Fruit fly (Drosophila melanogaster) whole organism, embryonic: ENCODE data around the gene CG3587.

Experiments used
- BEAF-32 ChIP-seq: fragments of 200-800 bp; sonication (Bioruptor generic); optimal IDR thresholded peaks from 3 replicates; lab custom pipeline; 2017; ENCODE audit warnings: missing biosample characterization, missing genetic modification characterization, mild to moderate bottlenecking, moderate library complexity, missing genetic modification reagents
- CG10274 ChIP-seq: fragments of 200-800 bp; sonication (Bioruptor generic); optimal IDR thresholded peaks from 3 replicates; lab custom pipeline; 2017; ENCODE audit warnings: missing biosample characterization, mild to moderate bottlenecking, missing genetic modification characterization
- CG10366 ChIP-seq: fragments of 200-800 bp; sonication (Bioruptor generic); IDR thresholded peaks from 2 replicates; pipeline ENCODE4 v1.3.6; 2022; ENCODE audit warnings: missing biosample characterization, missing genetic modification characterization
- CG10543 ChIP-seq: fragments of 200-800 bp; sonication (Bioruptor generic); optimal IDR thresholded peaks from 3 replicates; lab custom pipeline; 2017; ENCODE audit warnings: missing biosample characterization, mild to moderate bottlenecking, missing genetic modification characterization, moderate library complexity
- CG10979 ChIP-seq: fragments of 200-800 bp; sonication (Bioruptor generic); optimal IDR thresholded peaks from 2 replicates; lab custom pipeline; 2018; ENCODE audit warnings: missing biosample characterization, mild to moderate bottlenecking, missing genetic modification characterization, moderate library complexity
- CG13287 ChIP-seq: fragments of 200-800 bp; sonication (Bioruptor generic); IDR thresholded peaks from 2 replicates; pipeline ENCODE4 v1.3.6; 2022; ENCODE audit warnings: missing biosample characterization, missing genetic modification characterization; ENCODE audit not compliant: partially characterized antibody
- CG15514 ChIP-seq: fragments of 200-800 bp; sonication (Bioruptor generic); optimal IDR thresholded peaks from 3 replicates; lab custom pipeline; 2017; ENCODE audit warnings: missing biosample characterization, missing genetic modification characterization, mild to moderate bottlenecking, moderate library complexity, missing genetic modification reagents
- CG17186 ChIP-seq: fragments of 200-800 bp; sonication (Bioruptor generic); optimal IDR thresholded peaks from 3 replicates; lab custom pipeline; 2017; ENCODE audit warnings: missing biosample characterization, missing genetic modification reagents, missing genetic modification characterization
- CG17829 ChIP-seq: fragments of 200-800 bp; optimal IDR thresholded peaks from 2 replicates; lab custom pipeline; 2019; ENCODE audit warnings: missing biosample characterization, mild to moderate bottlenecking, missing genetic modification characterization, moderate library complexity
- CG33213 ChIP-seq: fragments of 200-800 bp; sonication (Bioruptor generic); optimal IDR thresholded peaks from 3 replicates; lab custom pipeline; 2016; ENCODE audit warnings: missing biosample characterization, missing genetic modification characterization
- CG3407 ChIP-seq: fragments of 200-800 bp; sonication (Bioruptor generic); optimal IDR thresholded peaks from 2 replicates; lab custom pipeline; 2018; ENCODE audit warnings: missing biosample characterization, mild to moderate bottlenecking, missing genetic modification characterization
- CG34376 ChIP-seq: fragments of 200-800 bp; sonication (Bioruptor generic); optimal IDR thresholded peaks from 2 replicates; lab custom pipeline; 2018; ENCODE audit warnings: missing biosample characterization, mild to moderate bottlenecking, missing genetic modification characterization
- CG4360 ChIP-seq: fragments of 200-800 bp; sonication (Bioruptor generic); IDR thresholded peaks from 2 replicates; pipeline ENCODE4 v1.3.6; 2022; ENCODE audit warnings: missing biosample characterization, missing genetic modification characterization
- CG9797 ChIP-seq: fragments of 200-800 bp; sonication (Bioruptor generic); optimal IDR thresholded peaks from 3 replicates; lab custom pipeline; 2018; ENCODE audit warnings: missing biosample characterization, mild to moderate bottlenecking, missing genetic modification characterization
- CHES-1-like ChIP-seq: fragments of 200-800 bp; sonication (Bioruptor generic); optimal IDR thresholded peaks from 2 replicates; lab custom pipeline; 2016; ENCODE audit warnings: missing biosample characterization, missing genetic modification characterization
- CTCF ChIP-seq: fragments of 200-800 bp; sonication (Bioruptor generic); optimal IDR thresholded peaks from 2 replicates; lab custom pipeline; 2017; ENCODE audit warnings: missing biosample characterization, mild to moderate bottlenecking, missing genetic modification characterization, moderate library complexity
- ERR ChIP-seq: fragments of 200-800 bp; sonication (Bioruptor generic); optimal IDR thresholded peaks from 2 replicates; lab custom pipeline; 2016; ENCODE audit warnings: missing biosample characterization, missing genetic modification characterization
- HLH4C ChIP-seq: fragments of 200-800 bp; sonication (Bioruptor generic); IDR thresholded peaks from 3 replicates; pipeline ENCODE4 v1.3.6; 2022; ENCODE audit warnings: missing biosample characterization, missing genetic modification characterization; ENCODE audit not compliant: partially characterized antibody
- HmgD ChIP-seq: fragments of 200-800 bp; sonication (Bioruptor generic); optimal IDR thresholded peaks from 3 replicates; lab custom pipeline; 2016; ENCODE audit warnings: missing biosample characterization, missing genetic modification characterization
- MBD-R2 ChIP-seq: fragments of 200-800 bp; sonication (Bioruptor generic); IDR thresholded peaks from 2 replicates; pipeline ENCODE4 v1.3.6; 2022; ENCODE audit warnings: missing biosample characterization, missing genetic modification characterization
- Myb ChIP-seq: fragments of 200-800 bp; sonication (Bioruptor generic); optimal IDR thresholded peaks from 2 replicates; lab custom pipeline; 2016; ENCODE audit warnings: missing biosample characterization, missing genetic modification characterization
- NFAT ChIP-seq: fragments of 200-800 bp; sonication (Bioruptor generic); IDR thresholded peaks from 2 replicates; pipeline ENCODE4 v1.3.6; 2022; ENCODE audit warnings: missing biosample characterization, missing genetic modification characterization
- Neu2 ChIP-seq: fragments of 200-800 bp; sonication (Bioruptor generic); optimal IDR thresholded peaks from 3 replicates; lab custom pipeline; 2016; ENCODE audit warnings: missing biosample characterization, missing genetic modification characterization, borderline replicate concordance
- Opbp ChIP-seq: fragments of 200-800 bp; sonication (Bioruptor generic); IDR thresholded peaks from 3 replicates; pipeline ENCODE4 v1.3.6; 2022; ENCODE audit warnings: missing biosample characterization, missing genetic modification characterization; ENCODE audit not compliant: partially characterized antibody
- Rfx ChIP-seq: fragments of 200-800 bp; sonication (Bioruptor generic); IDR thresholded peaks from 2 replicates; pipeline ENCODE4 v1.3.6; 2022; ENCODE audit warnings: missing biosample characterization, missing genetic modification characterization
- Sry-δ ChIP-seq: fragments of 200-800 bp; sonication (Bioruptor generic); optimal IDR thresholded peaks from 2 replicates; lab custom pipeline; 2016; ENCODE audit warnings: missing biosample characterization, missing genetic modification characterization
- ato ChIP-seq: fragments of 200-800 bp; sonication (Bioruptor generic); IDR thresholded peaks from 2 replicates; pipeline ENCODE4 v1.3.6; 2022; ENCODE audit warnings: missing biosample characterization, missing genetic modification characterization; ENCODE audit not compliant: partially characterized antibody
- bbx ChIP-seq: fragments of 200-800 bp; sonication (Bioruptor generic); IDR thresholded peaks from 2 replicates; pipeline ENCODE4 v1.3.6; 2022; ENCODE audit warnings: missing biosample characterization, missing genetic modification characterization; ENCODE audit not compliant: partially characterized antibody
- cg ChIP-seq: fragments of 200-800 bp; sonication (Bioruptor generic); optimal IDR thresholded peaks from 3 replicates; lab custom pipeline; 2019; ENCODE audit warnings: missing biosample characterization, mild to moderate bottlenecking, missing genetic modification characterization, moderate library complexity
- ci ChIP-seq: fragments of 200-800 bp; sonication (Bioruptor generic); IDR thresholded peaks from 3 replicates; pipeline ENCODE4 v1.3.6; 2022; ENCODE audit warnings: missing biosample characterization, missing genetic modification characterization
- crp ChIP-seq, 2 experiments: fragments of 200-800 bp; sonication (Bioruptor generic); optimal IDR thresholded peaks; 2 replicates in 1 of 2; 3 replicates in 1 of 2; lab custom pipeline; 2017; ENCODE audit warnings: missing biosample characterization in 2 of 2, missing genetic modification characterization in 2 of 2, mild to moderate bottlenecking in 1 of 2, moderate library complexity in 1 of 2
- dm ChIP-seq: fragments of 200-800 bp; sonication (Bioruptor generic); optimal IDR thresholded peaks from 3 replicates; lab custom pipeline; 2016; ENCODE audit warnings: missing biosample characterization, missing genetic modification characterization
- fru ChIP-seq: fragments of >200 bp; optimal IDR thresholded peaks from 2 replicates; lab custom pipeline; 2017
- gfzf ChIP-seq: fragments of 200-800 bp; sonication (Bioruptor generic); optimal IDR thresholded peaks from 2 replicates; lab custom pipeline; 2016; ENCODE audit warnings: missing biosample characterization, mild to moderate bottlenecking, missing genetic modification characterization, moderate library complexity
- insv ChIP-seq, 2 experiments: fragments of 200-800 bp; sonication (Bioruptor generic); optimal IDR thresholded peaks; 3 replicates each; lab custom pipeline; 2016 to 2018; ENCODE audit warnings: missing biosample characterization in 2 of 2, missing genetic modification characterization in 2 of 2
- kah ChIP-seq: fragments of 200-800 bp; sonication (Bioruptor generic); optimal IDR thresholded peaks from 2 replicates; lab custom pipeline; 2018; ENCODE audit warnings: missing biosample characterization, mild to moderate bottlenecking, missing genetic modification characterization
- lilli ChIP-seq: fragments of 200-800 bp; sonication (Bioruptor generic); optimal IDR thresholded peaks from 3 replicates; lab custom pipeline; 2016; ENCODE audit warnings: missing biosample characterization, missing genetic modification characterization
- lola ChIP-seq, 3 experiments: fragments of >200 bp in 2 of 3; fragments of 200-800 bp in 1 of 3; sonication (Bioruptor generic) in 1 of 3; optimal IDR thresholded peaks; 2 replicates each; lab custom pipeline; 2017 to 2019; ENCODE audit warnings: missing biosample characterization in 3 of 3, missing genetic modification characterization in 3 of 3, mild to moderate bottlenecking in 1 of 3, moderate library complexity in 1 of 3
- mld ChIP-seq: fragments of 200-800 bp; sonication (Bioruptor generic); IDR thresholded peaks from 3 replicates; pipeline ENCODE4 v1.3.6; 2022; ENCODE audit warnings: missing biosample characterization, missing genetic modification characterization; ENCODE audit not compliant: partially characterized antibody
- oc ChIP-seq: fragments of 200-800 bp; sonication (Bioruptor generic); optimal IDR thresholded peaks from 2 replicates; lab custom pipeline; 2018; ENCODE audit warnings: missing biosample characterization, mild to moderate bottlenecking, missing genetic modification characterization, moderate library complexity
- pita ChIP-seq: fragments of 200-800 bp; sonication (Bioruptor generic); optimal IDR thresholded peaks from 2 replicates; lab custom pipeline; 2017; ENCODE audit warnings: missing biosample characterization, mild to moderate bottlenecking, missing genetic modification characterization
- pum ChIP-seq: fragments of 200-800 bp; sonication (Bioruptor generic); optimal IDR thresholded peaks from 2 replicates; lab custom pipeline; 2016; ENCODE audit warnings: missing biosample characterization, missing genetic modification characterization
- pzg ChIP-seq: fragments of 200-800 bp; sonication (Bioruptor generic); optimal IDR thresholded peaks from 3 replicates; lab custom pipeline; 2018; ENCODE audit warnings: missing biosample characterization, mild to moderate bottlenecking, missing genetic modification characterization, moderate library complexity
- sens ChIP-seq: fragments of 200-800 bp; sonication (Bioruptor generic); peaks from one replicate; lab custom pipeline; 2016; ENCODE audit warnings: missing biosample characterization, missing genetic modification characterization
- ssp ChIP-seq: fragments of 200-800 bp; sonication (Bioruptor generic); IDR thresholded peaks from 2 replicates; pipeline ENCODE4 v1.3.6; 2022; ENCODE audit warnings: missing biosample characterization, missing genetic modification characterization
- toy ChIP-seq: fragments of 200-800 bp; sonication (Bioruptor generic); IDR thresholded peaks from 2 replicates; pipeline ENCODE4 v1.3.6; 2022; ENCODE audit warnings: missing biosample characterization, missing genetic modification characterization
- unc-4 ChIP-seq: fragments of 200-800 bp; sonication (Bioruptor generic); IDR thresholded peaks from 2 replicates; pipeline ENCODE4 v1.3.6; 2022; ENCODE audit warnings: missing biosample characterization, missing genetic modification characterization; ENCODE audit not compliant: partially characterized antibody
- vvl ChIP-seq: fragments of 200-800 bp; sonication (Bioruptor generic); IDR thresholded peaks from 2 replicates; pipeline ENCODE4 v1.3.6; 2022; ENCODE audit warnings: missing biosample characterization, missing genetic modification characterization

CG3587 gene

dm6 chrX:1922765-1923501 is 17.2 kb upstream of the CG3587 start, which contains the start of the genes eIF2Bepsilon and Ocrl (continued):
- TF ChIP-seq Myb (peak; percentile 86), CG17186 (GFP tag; lab: Kevin White, UChicago) (peak; percentile 65), Rfx (0 out of 2 replicates have a peak, but pooled peaks have one; percentile 9), BEAF-32 (peak; percentile 59), CG33213 (GFP tag; lab: Kevin White, UChicago) (peak; percentile 53), bbx (GFP tag; lab: Robert Waterston, UW) (peak; percentile 41; the same call in 1 of the 2 replicates), fru (lab: Kevin White, UChicago) (no peak), CG13287 (GFP tag; lab: Robert Waterston, UW) (peak; percentile 44; the same call in 1 of the 2 replicates), insv (GFP tag; optimal IDR thresholded peaks at IDR 0.05; lab: Kevin White, UChicago) (peak; percentile 93 to 99), HLH4C (GFP tag; lab: Robert Waterston, UW) (0 out of 3 replicates have a peak, but pooled peaks have one; percentile 28), CG15514 (GFP tag; lab: Kevin White, UChicago) (peak; percentile 83), Sry-δ (GFP tag; lab: Kevin White, UChicago) (peak; percentile 61), MBD-R2 (peak; percentile 94), sens (peak; percentile 20), lola (GFP tag; optimal IDR thresholded peaks at IDR 0.05; lab: Kevin White, UChicago) (no peak), CG3407 (GFP tag; lab: Kevin White, UChicago) (no peak), toy (GFP tag; lab: Robert Waterston, UW) (no peak), oc (tag; lab: Kevin White, UChicago) (no peak), ci (GFP tag; lab: Robert Waterston, UW) (peak; percentile 30; the same call in 1 of the 3 replicates), pum (GFP tag; lab: Kevin White, UChicago) (no peak), lilli (GFP tag; lab: Kevin White, UChicago) (no peak), mld (no peak), CG34376 (peak; percentile 14), pita (peak; percentile 73), CTCF (GFP tag; lab: Kevin White, UChicago) (peak; percentile 36), dm (GFP tag; lab: Kevin White, UChicago) (peak; percentile 55), pzg (GFP tag; lab: Kevin White, UChicago) (peak; percentile 98), CG10274 (peak; percentile 59), kah (GFP tag; lab: Kevin White, UChicago) (peak; percentile 38), CG10979 (peak; percentile 1), CG9797 (GFP tag; lab: Kevin White, UChicago) (peak; percentile 97), ERR (GFP tag; lab: Kevin White, UChicago) (peak; percentile 30), HmgD (GFP tag; lab: Kevin White, UChicago) (peak; percentile 73), unc-4 (0 out of 2 replicates have a peak, but pooled peaks have one; percentile 20), CG17829 (tag; lab: Kevin White, UChicago) (peak; percentile 25), crp (GFP tag; optimal IDR thresholded peaks at IDR 0.05; lab: Kevin White, UChicago) (peak in 1 of 2 experiments; percentile 35), vvl (GFP tag; lab: Robert Waterston, UW) (peak; percentile 39; the same call in 1 of the 2 replicates), Opbp (peak; percentile 55; the same call in 1 of the 3 replicates), CG10543 (GFP tag; lab: Kevin White, UChicago) (peak; percentile 28), CG4360 (GFP tag; lab: Robert Waterston, UW) (peak; percentile 93), ssp (GFP tag; lab: Robert Waterston, UW) (no peak), ato (no peak), CG10366 (no peak), Neu2 (GFP tag; lab: Kevin White, UChicago) (peak; percentile 78), CHES-1-like (GFP tag; lab: Kevin White, UChicago) (peak; percentile 34), NFAT (GFP tag; lab: Robert Waterston, UW) (0 out of 2 replicates have a peak, but pooled peaks have one; percentile 4), gfzf (GFP tag; lab: Kevin White, UChicago) (peak; percentile 99), cg (GFP tag; lab: Kevin White, UChicago) (peak; percentile 87)
